Fruit fly (Drosophila melanogaster) whole organism, embryonic: ENCODE results near the gene CG7054.

ENCODE experiments used
- Ada2b ChIP-seq: fragments of 200-800 bp; sonication (Bioruptor generic); IDR thresholded peaks from 2 replicates; pipeline ENCODE4 v1.3.6; 2022; ENCODE audit warnings: missing biosample characterization, missing genetic modification characterization
- Atf3 ChIP-seq: fragments of 200-800 bp; sonication (Bioruptor generic); optimal IDR thresholded peaks from 3 replicates; lab custom pipeline; 2016; ENCODE audit warnings: missing biosample characterization, missing genetic modification characterization
- B-H2 ChIP-seq: fragments of 200-800 bp; sonication (Bioruptor generic); optimal IDR thresholded peaks from 2 replicates; lab custom pipeline; 2018; ENCODE audit warnings: missing biosample characterization, mild to moderate bottlenecking, missing genetic modification characterization
- Bteb2 ChIP-seq: fragments of 200-800 bp; sonication (Bioruptor generic); optimal IDR thresholded peaks from 2 replicates; lab custom pipeline; 2016; ENCODE audit warnings: missing biosample characterization, missing genetic modification characterization
- CG12071 ChIP-seq: fragments of 200-800 bp; sonication (Bioruptor generic); optimal IDR thresholded peaks from 3 replicates; lab custom pipeline; 2018; ENCODE audit warnings: missing biosample characterization, mild to moderate bottlenecking, missing genetic modification characterization
- CG12236 ChIP-seq: fragments of 200-800 bp; sonication (Bioruptor generic); optimal IDR thresholded peaks from 2 replicates; lab custom pipeline; 2016; ENCODE audit warnings: missing biosample characterization, missing genetic modification characterization
- CG12299 ChIP-seq: fragments of 200-800 bp; sonication (Bioruptor generic); optimal IDR thresholded peaks from 2 replicates; lab custom pipeline; 2018; ENCODE audit warnings: missing biosample characterization, mild to moderate bottlenecking, missing genetic modification characterization
- CG12942 ChIP-seq: fragments of 200-800 bp; sonication (Bioruptor generic); optimal IDR thresholded peaks from 3 replicates; lab custom pipeline; 2016; ENCODE audit warnings: missing biosample characterization, missing genetic modification characterization
- CG13287 ChIP-seq: fragments of 200-800 bp; sonication (Bioruptor generic); IDR thresholded peaks from 2 replicates; pipeline ENCODE4 v1.3.6; 2022; ENCODE audit warnings: missing biosample characterization, missing genetic modification characterization; ENCODE audit not compliant: partially characterized antibody
- CG14441 ChIP-seq: fragments of 200-800 bp; sonication (Bioruptor generic); IDR thresholded peaks from 2 replicates; pipeline ENCODE4 v1.3.6; 2022; ENCODE audit warnings: missing biosample characterization, missing genetic modification characterization
- CG14710 ChIP-seq: fragments of 200-800 bp; sonication (Bioruptor generic); optimal IDR thresholded peaks from 3 replicates; lab custom pipeline; 2019; ENCODE audit warnings: missing biosample characterization, mild to moderate bottlenecking, missing genetic modification characterization, moderate library complexity
- CG17359 ChIP-seq: fragments of 200-800 bp; sonication (Bioruptor generic); optimal IDR thresholded peaks from 3 replicates; lab custom pipeline; 2018; ENCODE audit warnings: missing biosample characterization, mild to moderate bottlenecking, missing genetic modification characterization, moderate library complexity
- CG17385 ChIP-seq: fragments of 200-800 bp; sonication (Bioruptor generic); optimal IDR thresholded peaks from 3 replicates; lab custom pipeline; 2018; ENCODE audit warnings: missing biosample characterization, mild to moderate bottlenecking, missing genetic modification characterization
- CG17612 ChIP-seq: fragments of 200-800 bp; sonication (Bioruptor generic); IDR thresholded peaks from 2 replicates; pipeline ENCODE4 v1.3.6; 2022; ENCODE audit warnings: missing biosample characterization, missing genetic modification characterization
- CG17829 ChIP-seq: fragments of 200-800 bp; optimal IDR thresholded peaks from 2 replicates; lab custom pipeline; 2019; ENCODE audit warnings: missing biosample characterization, mild to moderate bottlenecking, missing genetic modification characterization, moderate library complexity
- CG30020 ChIP-seq: fragments of 200-800 bp; optimal IDR thresholded peaks from 2 replicates; lab custom pipeline; 2019; ENCODE audit warnings: missing biosample characterization, mild to moderate bottlenecking, missing genetic modification characterization, moderate library complexity
- CG31365 ChIP-seq: fragments of 200-800 bp; sonication (Bioruptor generic); optimal IDR thresholded peaks from 2 replicates; lab custom pipeline; 2018; ENCODE audit warnings: missing biosample characterization, mild to moderate bottlenecking, missing genetic modification characterization
- CG34422 ChIP-seq: fragments of 200-800 bp; sonication (Bioruptor generic); IDR thresholded peaks from 3 replicates; pipeline ENCODE4 v1.3.6; 2022; ENCODE audit warnings: missing biosample characterization, missing genetic modification characterization
- CG4617 ChIP-seq: fragments of 200-800 bp; sonication (Bioruptor generic); optimal IDR thresholded peaks from 3 replicates; lab custom pipeline; 2016; ENCODE audit warnings: missing biosample characterization, missing genetic modification characterization, borderline replicate concordance
- CG5953 ChIP-seq: fragments of 200-800 bp; sonication (Bioruptor generic); IDR thresholded peaks from 2 replicates; pipeline ENCODE4 v1.3.6; 2022; ENCODE audit warnings: missing biosample characterization, missing genetic modification characterization
- CG7839 ChIP-seq: fragments of 200-800 bp; sonication (Bioruptor generic); optimal IDR thresholded peaks from 3 replicates; lab custom pipeline; 2018; ENCODE audit warnings: missing biosample characterization, mild to moderate bottlenecking, missing genetic modification characterization, moderate library complexity
- CG8924 ChIP-seq: fragments of 200-800 bp; optimal IDR thresholded peaks from 3 replicates; lab custom pipeline; 2019; ENCODE audit warnings: missing biosample characterization, mild to moderate bottlenecking, missing genetic modification characterization, moderate library complexity
- Dp ChIP-seq: fragments of 200-800 bp; sonication (Bioruptor generic); optimal IDR thresholded peaks from 2 replicates; lab custom pipeline; 2018; ENCODE audit warnings: missing biosample characterization, mild to moderate bottlenecking, missing genetic modification characterization, moderate library complexity
- Fer3 ChIP-seq: fragments of 200-800 bp; sonication (Bioruptor generic); optimal IDR thresholded peaks from 2 replicates; lab custom pipeline; 2018; ENCODE audit warnings: missing biosample characterization, mild to moderate bottlenecking, missing genetic modification characterization, moderate library complexity
- Hr3 ChIP-seq: fragments of 200-800 bp; sonication (Bioruptor generic); optimal IDR thresholded peaks from 3 replicates; lab custom pipeline; 2016; ENCODE audit warnings: missing biosample characterization, missing genetic modification characterization
- Med ChIP-seq: fragments of 200-800 bp; sonication (Bioruptor generic); peaks from one replicate; lab custom pipeline; 2016; ENCODE audit warnings: missing biosample characterization, missing genetic modification characterization, mild to moderate bottlenecking, inconsistent platforms, moderate library complexity
- Neu2 ChIP-seq: fragments of 200-800 bp; sonication (Bioruptor generic); optimal IDR thresholded peaks from 3 replicates; lab custom pipeline; 2016; ENCODE audit warnings: missing biosample characterization, missing genetic modification characterization, borderline replicate concordance
- Optix ChIP-seq: fragments of 200-800 bp; sonication (Bioruptor generic); IDR thresholded peaks from 3 replicates; pipeline ENCODE4 v1.3.6; 2022; ENCODE audit warnings: missing biosample characterization, missing genetic modification characterization
- Sox100B ChIP-seq: fragments of 200-800 bp; sonication (Bioruptor generic); optimal IDR thresholded peaks from 3 replicates; lab custom pipeline; 2018; ENCODE audit warnings: missing biosample characterization, mild to moderate bottlenecking, missing genetic modification characterization
- Sry-β ChIP-seq: fragments of 200-800 bp; sonication (Bioruptor generic); optimal IDR thresholded peaks from 2 replicates; lab custom pipeline; 2018; ENCODE audit warnings: missing biosample characterization, mild to moderate bottlenecking, missing genetic modification characterization, moderate library complexity
- Sry-δ ChIP-seq: fragments of 200-800 bp; sonication (Bioruptor generic); optimal IDR thresholded peaks from 2 replicates; lab custom pipeline; 2016; ENCODE audit warnings: missing biosample characterization, missing genetic modification characterization
- Stat92E ChIP-seq, 3 experiments: fragments of >200 bp in 2 of 3; fragments of 200-800 bp in 1 of 3; sonication (Bioruptor generic) in 1 of 3; optimal IDR thresholded peaks; 2 replicates each; lab custom pipeline; 2017 to 2019; ENCODE audit warnings: missing biosample characterization in 3 of 3, missing genetic modification characterization in 3 of 3, mild to moderate bottlenecking in 1 of 3, moderate library complexity in 1 of 3
- cwo ChIP-seq: fragments of 200-800 bp; sonication (Bioruptor generic); optimal IDR thresholded peaks from 3 replicates; lab custom pipeline; 2017; ENCODE audit warnings: missing biosample characterization, missing genetic modification characterization, mild to moderate bottlenecking, moderate library complexity, missing genetic modification reagents
- esg ChIP-seq: fragments of 200-800 bp; sonication (Bioruptor generic); conservative IDR thresholded peaks from 2 replicates; pipeline ENCODE4 v1.3.6; 2022; ENCODE audit warnings: missing biosample characterization, missing genetic modification characterization
- gfzf ChIP-seq: fragments of 200-800 bp; sonication (Bioruptor generic); optimal IDR thresholded peaks from 2 replicates; lab custom pipeline; 2016; ENCODE audit warnings: missing biosample characterization, mild to moderate bottlenecking, missing genetic modification characterization, moderate library complexity
- hkb ChIP-seq, 2 experiments: fragments of 200-800 bp in 1 of 2; fragments of >200 bp in 1 of 2; sonication (Bioruptor generic) in 1 of 2; IDR thresholded peaks in 1 of 2; optimal IDR thresholded peaks in 1 of 2; 2 replicates each; pipeline versions ENCODE4 v1.3.6 to Lab custom; 2017 to 2022; ENCODE audit warnings: missing biosample characterization in 1 of 2, missing genetic modification characterization in 1 of 2
- lbe ChIP-seq: fragments of 200-800 bp; sonication (Bioruptor generic); optimal IDR thresholded peaks from 2 replicates; lab custom pipeline; 2016; ENCODE audit warnings: missing biosample characterization, mild to moderate bottlenecking, missing genetic modification characterization
- nerfin-2 ChIP-seq: fragments of 200-800 bp; sonication (Bioruptor generic); IDR thresholded peaks from 2 replicates; pipeline ENCODE4 v1.3.6; 2022; ENCODE audit warnings: missing biosample characterization, missing genetic modification characterization; ENCODE audit not compliant: partially characterized antibody
- onecut ChIP-seq: fragments of 200-800 bp; sonication (Bioruptor generic); IDR thresholded peaks from 2 replicates; pipeline ENCODE4 v1.3.6; 2022; ENCODE audit warnings: missing biosample characterization, missing genetic modification characterization
- org-1 ChIP-seq: fragments of 200-800 bp; sonication (Bioruptor generic); optimal IDR thresholded peaks from 2 replicates; lab custom pipeline; 2017; ENCODE audit warnings: missing biosample characterization, missing genetic modification characterization
- pho ChIP-seq: fragments of 200-800 bp; sonication (Bioruptor generic); optimal IDR thresholded peaks from 2 replicates; lab custom pipeline; 2016; ENCODE audit warnings: missing biosample characterization, missing genetic modification characterization
- rib ChIP-seq: fragments of 200-800 bp; sonication (Bioruptor generic); IDR thresholded peaks from 2 replicates; pipeline ENCODE4 v1.3.6; 2022; ENCODE audit warnings: missing biosample characterization, missing genetic modification characterization
- sc ChIP-seq, 3 experiments: fragments of >200 bp in 2 of 3; fragments of 200-800 bp in 1 of 3; sonication (Bioruptor generic) in 1 of 3; optimal IDR thresholded peaks; 2 replicates in 2 of 3; 3 replicates in 1 of 3; lab custom pipeline; 2017; ENCODE audit warnings: mild to moderate bottlenecking in 1 of 3, missing biosample characterization in 1 of 3, missing genetic modification characterization in 1 of 3, missing genetic modification reagents in 1 of 3
- sob ChIP-seq: fragments of 200-800 bp; sonication (Bioruptor generic); IDR thresholded peaks from 2 replicates; pipeline ENCODE4 v1.3.6; 2022; ENCODE audit warnings: missing biosample characterization, missing genetic modification characterization
- tio ChIP-seq: fragments of 200-800 bp; sonication (Bioruptor generic); optimal IDR thresholded peaks from 2 replicates; lab custom pipeline; 2017; ENCODE audit warnings: missing biosample characterization, missing genetic modification characterization, inconsistent platforms
- trem ChIP-seq: fragments of 200-800 bp; optimal IDR thresholded peaks from 3 replicates; lab custom pipeline; 2019; ENCODE audit warnings: missing biosample characterization, mild to moderate bottlenecking, missing genetic modification characterization, moderate library complexity
- unc-4 ChIP-seq: fragments of 200-800 bp; sonication (Bioruptor generic); IDR thresholded peaks from 2 replicates; pipeline ENCODE4 v1.3.6; 2022; ENCODE audit warnings: missing biosample characterization, missing genetic modification characterization; ENCODE audit not compliant: partially characterized antibody
- wek ChIP-seq: fragments of 200-800 bp; sonication (Bioruptor generic); optimal IDR thresholded peaks from 3 replicates; lab custom pipeline; 2018; ENCODE audit warnings: missing biosample characterization, mild to moderate bottlenecking, missing genetic modification characterization, moderate library complexity
- zen ChIP-seq: fragments of 200-800 bp; sonication (Bioruptor generic); optimal IDR thresholded peaks from 3 replicates; lab custom pipeline; 2018; ENCODE audit warnings: missing biosample characterization, mild to moderate bottlenecking, missing genetic modification characterization, moderate library complexity

The CG7054 gene

dm6 chr3R:22420911-22421310, 43.9 kb upstream of the CG7054 start, which contains the start of the genes Nop56 and mats (continued):
- TF ChIP-seq CG13287 (GFP tag; lab: Robert Waterston, UW) (peak; percentile 57; the same call in 1 of the 2 replicates), CG14710 (tag; lab: Kevin White, UChicago) (peak; percentile 74), CG17359 (peak; percentile 20), nerfin-2 (no peak), CG5953 (no peak), CG8924 (tag; lab: Kevin White, UChicago) (peak; percentile 72), Ada2b (no peak), Sry-δ (GFP tag; lab: Kevin White, UChicago) (peak; percentile 30), Fer3 (tag; lab: Kevin White, UChicago) (peak; percentile 17), sc (optimal IDR thresholded peaks at IDR 0.05; lab: Kevin White, UChicago) (no peak), sc (GFP tag; optimal IDR thresholded peaks at IDR 0.05; lab: Kevin White, UChicago) (no peak), CG12071 (GFP tag; lab: Kevin White, UChicago) (no peak), B-H2 (peak; percentile 63), tio (GFP tag; lab: Kevin White, UChicago) (no peak), CG12236 (no peak), onecut (GFP tag; lab: Robert Waterston, UW) (no peak), Neu2 (GFP tag; lab: Kevin White, UChicago) (no peak), Stat92E (GFP tag; optimal IDR thresholded peaks at IDR 0.05; lab: Kevin White, UChicago) (peak in 1 of 3 experiments; percentile 78), rib (GFP tag; lab: Robert Waterston, UW) (peak; percentile 27; the same call in 1 of the 2 replicates), CG17612 (GFP tag; lab: Robert Waterston, UW) (no peak), Hr3 (no peak), Dp (GFP tag; lab: Kevin White, UChicago) (peak; percentile 31), cwo (peak; percentile 63), CG7839 (tag; lab: Kevin White, UChicago) (no peak), lbe (peak; percentile 8), CG34422 (GFP tag; lab: Robert Waterston, UW) (peak; percentile 81; the same call in 2 of the 3 replicates), Bteb2 (GFP tag; lab: Kevin White, UChicago) (no peak), unc-4 (GFP tag; lab: Robert Waterston, UW) (0 out of 2 replicates have a peak, but pooled peaks have one; percentile 38), sob (GFP tag; lab: Robert Waterston, UW) (peak; percentile 10; the same call in 1 of the 2 replicates), hkb (optimal IDR thresholded peaks at IDR 0.05; lab: Kevin White, UChicago) (no peak), hkb (GFP tag; IDR thresholded peaks at IDR 0.05; lab: Robert Waterston, UW) (no peak), Atf3 (GFP tag; lab: Kevin White, UChicago) (no peak), CG31365 (no peak), org-1 (GFP tag; lab: Kevin White, UChicago) (no peak), Med (GFP tag; lab: Kevin White, UChicago) (peak; percentile 89), CG12299 (tag; lab: Kevin White, UChicago) (peak; percentile 28), wek (GFP tag; lab: Kevin White, UChicago) (peak; percentile 14), Sry-β (GFP tag; lab: Kevin White, UChicago) (no peak), gfzf (GFP tag; lab: Kevin White, UChicago) (peak; percentile 91), Optix (GFP tag; lab: Robert Waterston, UW) (no peak), CG17385 (peak; percentile 2), CG17829 (tag; lab: Kevin White, UChicago) (peak; percentile 42), esg (GFP tag; lab: Robert Waterston, UW) (no peak), Sox100B (GFP tag; lab: Kevin White, UChicago) (no peak), trem (tag; lab: Kevin White, UChicago) (peak; percentile 71), CG12942 (GFP tag; lab: Kevin White, UChicago) (no peak), zen (peak; percentile 13), CG4617 (GFP tag; lab: Kevin White, UChicago) (peak; percentile 94), CG30020 (tag; lab: Kevin White, UChicago) (peak; percentile 48), pho (GFP tag; lab: Kevin White, UChicago) (no peak), CG14441 (GFP tag; lab: Robert Waterston, UW) (no peak)
